Fruit fly (Drosophila melanogaster) whole organism, embryonic: Measurements from ENCODE around the gene CG31821.
A peak's percentile ranks its signal among the peaks of the same experiment; 100 is the strongest.

Source experiments
- Asciz ChIP-seq: fragments of 200-800 bp; sonication (Bioruptor generic); optimal IDR thresholded peaks from 2 replicates; lab custom pipeline; 2017; ENCODE audit warnings: missing biosample characterization, mild to moderate bottlenecking, missing genetic modification characterization, missing genetic modification reagents
- CG1024 ChIP-seq: fragments of 200-800 bp; sonication (Bioruptor generic); IDR thresholded peaks from 2 replicates; pipeline ENCODE4 v1.3.6; 2022; ENCODE audit warnings: missing biosample characterization, missing genetic modification characterization
- CG10274 ChIP-seq: fragments of 200-800 bp; sonication (Bioruptor generic); optimal IDR thresholded peaks from 3 replicates; lab custom pipeline; 2017; ENCODE audit warnings: missing biosample characterization, mild to moderate bottlenecking, missing genetic modification characterization
- CG11093 ChIP-seq: fragments of 200-800 bp; sonication (Bioruptor generic); IDR thresholded peaks from 3 replicates; pipeline ENCODE4 v1.3.6; 2022; ENCODE audit warnings: missing biosample characterization, missing genetic modification characterization
- CG11247 ChIP-seq: fragments of 200-800 bp; sonication (Bioruptor generic); IDR thresholded peaks from 2 replicates; pipeline ENCODE4 v1.3.6; 2022; ENCODE audit warnings: missing biosample characterization, missing genetic modification characterization
- CG1233 ChIP-seq: fragments of 200-800 bp; sonication (Bioruptor generic); optimal IDR thresholded peaks from 4 replicates; lab custom pipeline; 2018; ENCODE audit warnings: missing biosample characterization, mild to moderate bottlenecking, missing genetic modification characterization
- CG13424 ChIP-seq: fragments of 200-800 bp; sonication (Bioruptor generic); optimal IDR thresholded peaks from 2 replicates; lab custom pipeline; 2019; ENCODE audit warnings: missing biosample characterization, mild to moderate bottlenecking, missing genetic modification characterization, moderate library complexity
- CG14014 ChIP-seq: fragments of 200-800 bp; sonication (Bioruptor generic); IDR thresholded peaks from 2 replicates; pipeline ENCODE4 v1.3.6; 2022; ENCODE audit warnings: missing biosample characterization, missing genetic modification characterization
- CG1647 ChIP-seq: fragments of 200-800 bp; sonication (Bioruptor generic); optimal IDR thresholded peaks from 3 replicates; lab custom pipeline; 2016; ENCODE audit warnings: missing biosample characterization, missing genetic modification characterization
- CG16813 ChIP-seq: fragments of 200-800 bp; sonication (Bioruptor generic); IDR thresholded peaks from 3 replicates; pipeline ENCODE4 v1.3.6; 2022; ENCODE audit warnings: missing biosample characterization, missing genetic modification characterization; ENCODE audit not compliant: partially characterized antibody
- CG17802 ChIP-seq: fragments of 200-800 bp; sonication (Bioruptor generic); optimal IDR thresholded peaks from 2 replicates; lab custom pipeline; 2018; ENCODE audit warnings: missing biosample characterization, mild to moderate bottlenecking, missing genetic modification characterization, moderate library complexity
- CG30020 ChIP-seq: fragments of 200-800 bp; optimal IDR thresholded peaks from 2 replicates; lab custom pipeline; 2019; ENCODE audit warnings: missing biosample characterization, mild to moderate bottlenecking, missing genetic modification characterization, moderate library complexity
- CG3065 ChIP-seq: fragments of 200-800 bp; sonication (Bioruptor generic); optimal IDR thresholded peaks from 2 replicates; lab custom pipeline; 2016; ENCODE audit warnings: missing biosample characterization, missing genetic modification characterization
- CG4282 ChIP-seq: fragments of 200-800 bp; sonication (Bioruptor generic); optimal IDR thresholded peaks from 2 replicates; lab custom pipeline; 2016; ENCODE audit warnings: missing biosample characterization, missing genetic modification characterization
- CG4617 ChIP-seq: fragments of 200-800 bp; sonication (Bioruptor generic); optimal IDR thresholded peaks from 3 replicates; lab custom pipeline; 2016; ENCODE audit warnings: missing biosample characterization, missing genetic modification characterization, borderline replicate concordance
- CG6813 ChIP-seq: fragments of 200-800 bp; sonication (Bioruptor generic); optimal IDR thresholded peaks from 2 replicates; lab custom pipeline; 2017; ENCODE audit warnings: missing biosample characterization, missing genetic modification characterization, mild to moderate bottlenecking, moderate library complexity, missing genetic modification reagents
- CG7271 ChIP-seq: fragments of 200-800 bp; sonication (Bioruptor generic); optimal IDR thresholded peaks from 2 replicates; lab custom pipeline; 2018; ENCODE audit warnings: missing biosample characterization, mild to moderate bottlenecking, missing genetic modification characterization, moderate library complexity
- CG9797 ChIP-seq: fragments of 200-800 bp; sonication (Bioruptor generic); optimal IDR thresholded peaks from 3 replicates; lab custom pipeline; 2018; ENCODE audit warnings: missing biosample characterization, mild to moderate bottlenecking, missing genetic modification characterization
- CG9817 ChIP-seq: fragments of 200-800 bp; sonication (Bioruptor generic); optimal IDR thresholded peaks from 2 replicates; lab custom pipeline; 2018; ENCODE audit warnings: missing biosample characterization, mild to moderate bottlenecking, missing genetic modification characterization, moderate library complexity
- CTCF ChIP-seq: fragments of 200-800 bp; sonication (Bioruptor generic); optimal IDR thresholded peaks from 2 replicates; lab custom pipeline; 2017; ENCODE audit warnings: missing biosample characterization, mild to moderate bottlenecking, missing genetic modification characterization, moderate library complexity
- CoRest ChIP-seq: fragments of 200-800 bp; sonication (Bioruptor generic); optimal IDR thresholded peaks from 3 replicates; lab custom pipeline; 2018; ENCODE audit warnings: missing biosample characterization, mild to moderate bottlenecking, missing genetic modification characterization, moderate library complexity
- Fer3 ChIP-seq: fragments of 200-800 bp; sonication (Bioruptor generic); optimal IDR thresholded peaks from 2 replicates; lab custom pipeline; 2018; ENCODE audit warnings: missing biosample characterization, mild to moderate bottlenecking, missing genetic modification characterization, moderate library complexity
- Hey ChIP-seq: fragments of 200-800 bp; sonication (Bioruptor generic); optimal IDR thresholded peaks from 3 replicates; lab custom pipeline; 2018; ENCODE audit warnings: missing biosample characterization, mild to moderate bottlenecking, missing genetic modification characterization
- HmgD ChIP-seq: fragments of 200-800 bp; sonication (Bioruptor generic); optimal IDR thresholded peaks from 3 replicates; lab custom pipeline; 2016; ENCODE audit warnings: missing biosample characterization, missing genetic modification characterization
- Kr ChIP-seq: fragments of 200-800 bp; sonication (Bioruptor generic); optimal IDR thresholded peaks from 2 replicates; lab custom pipeline; 2017; ENCODE audit warnings: missing biosample characterization, mild to moderate bottlenecking, missing genetic modification characterization
- Sox100B ChIP-seq: fragments of 200-800 bp; sonication (Bioruptor generic); optimal IDR thresholded peaks from 3 replicates; lab custom pipeline; 2018; ENCODE audit warnings: missing biosample characterization, mild to moderate bottlenecking, missing genetic modification characterization
- ap ChIP-seq: fragments of 200-800 bp; sonication (Bioruptor generic); IDR thresholded peaks from 2 replicates; pipeline ENCODE4 v1.3.6; 2022; ENCODE audit warnings: missing biosample characterization, missing genetic modification characterization
- ara ChIP-seq: fragments of 200-800 bp; sonication (Bioruptor generic); IDR thresholded peaks from 2 replicates; pipeline ENCODE4 v1.3.6; 2022; ENCODE audit warnings: missing biosample characterization, missing genetic modification characterization
- bbx ChIP-seq: fragments of 200-800 bp; sonication (Bioruptor generic); IDR thresholded peaks from 2 replicates; pipeline ENCODE4 v1.3.6; 2022; ENCODE audit warnings: missing biosample characterization, missing genetic modification characterization; ENCODE audit not compliant: partially characterized antibody
- bigmax ChIP-seq: fragments of 200-800 bp; sonication (Bioruptor generic); optimal IDR thresholded peaks from 2 replicates; lab custom pipeline; 2018; ENCODE audit warnings: missing biosample characterization, mild to moderate bottlenecking, missing genetic modification characterization
- bsh ChIP-seq, 2 experiments: fragments of 200-800 bp; sonication (Bioruptor generic); optimal IDR thresholded peaks; 2 replicates each; lab custom pipeline; 2017 to 2018; ENCODE audit warnings: mild to moderate bottlenecking in 2 of 2, missing biosample characterization in 2 of 2, missing genetic modification characterization in 2 of 2, moderate library complexity in 1 of 2
- cas ChIP-seq: fragments of 200-800 bp; sonication (Bioruptor generic); IDR thresholded peaks from 2 replicates; pipeline ENCODE4 v1.3.6; 2022; ENCODE audit warnings: missing biosample characterization, missing genetic modification characterization
- cg ChIP-seq: fragments of 200-800 bp; sonication (Bioruptor generic); optimal IDR thresholded peaks from 3 replicates; lab custom pipeline; 2019; ENCODE audit warnings: missing biosample characterization, mild to moderate bottlenecking, missing genetic modification characterization, moderate library complexity
- chm ChIP-seq: fragments of 200-800 bp; sonication (Bioruptor generic); IDR thresholded peaks from 2 replicates; pipeline ENCODE4 v1.3.6; 2022; ENCODE audit warnings: missing biosample characterization, missing genetic modification characterization
- ci ChIP-seq: fragments of 200-800 bp; sonication (Bioruptor generic); IDR thresholded peaks from 3 replicates; pipeline ENCODE4 v1.3.6; 2022; ENCODE audit warnings: missing biosample characterization, missing genetic modification characterization
- eve ChIP-seq, 2 experiments: fragments of >200 bp; optimal IDR thresholded peaks; 2 replicates each; lab custom pipeline; 2017; ENCODE audit warnings: missing biosample characterization in 2 of 2, missing genetic modification characterization in 2 of 2
- h ChIP-seq: fragments of >200 bp; optimal IDR thresholded peaks from 2 replicates; lab custom pipeline; 2017
- hbn ChIP-seq: fragments of 200-800 bp; sonication (Bioruptor generic); IDR thresholded peaks from 2 replicates; pipeline ENCODE4 v1.3.6; 2022; ENCODE audit warnings: missing biosample characterization, missing genetic modification characterization; ENCODE audit not compliant: partially characterized antibody
- her ChIP-seq: fragments of 200-800 bp; sonication (Bioruptor generic); optimal IDR thresholded peaks from 2 replicates; lab custom pipeline; 2016; ENCODE audit warnings: missing biosample characterization, missing genetic modification characterization
- odd ChIP-seq: fragments of 200-800 bp; sonication (Bioruptor generic); optimal IDR thresholded peaks from 2 replicates; lab custom pipeline; 2017; ENCODE audit warnings: missing biosample characterization, mild to moderate bottlenecking, missing genetic modification characterization
- prd ChIP-seq, 3 experiments: fragments of >200 bp in 2 of 3; fragments of 200-800 bp in 1 of 3; sonication (Bioruptor generic) in 1 of 3; optimal IDR thresholded peaks in 2 of 3; IDR thresholded peaks in 1 of 3; 2 replicates in 2 of 3; 3 replicates in 1 of 3; pipeline versions ENCODE4 v1.3.6 to Lab custom; 2017 to 2022; ENCODE audit warnings: missing biosample characterization in 1 of 3, missing genetic modification characterization in 1 of 3
- so ChIP-seq: fragments of 200-800 bp; sonication (Bioruptor generic); IDR thresholded peaks from 3 replicates; pipeline ENCODE4 v1.3.6; 2022; ENCODE audit warnings: missing biosample characterization, missing genetic modification characterization
- tin ChIP-seq: fragments of 200-800 bp; sonication (Bioruptor generic); optimal IDR thresholded peaks from 3 replicates; lab custom pipeline; 2016; ENCODE audit warnings: missing biosample characterization, missing genetic modification characterization
- trem ChIP-seq: fragments of 200-800 bp; optimal IDR thresholded peaks from 3 replicates; lab custom pipeline; 2019; ENCODE audit warnings: missing biosample characterization, mild to moderate bottlenecking, missing genetic modification characterization, moderate library complexity
- twi ChIP-seq: fragments of 200-800 bp; optimal IDR thresholded peaks from 2 replicates; lab custom pipeline; 2019; ENCODE audit warnings: missing biosample characterization, mild to moderate bottlenecking, missing genetic modification characterization, moderate library complexity
- unpg ChIP-seq: fragments of 200-800 bp; sonication (Bioruptor generic); optimal IDR thresholded peaks from 3 replicates; lab custom pipeline; 2018; ENCODE audit warnings: missing biosample characterization, mild to moderate bottlenecking, missing genetic modification characterization, moderate library complexity
- wek ChIP-seq: fragments of 200-800 bp; sonication (Bioruptor generic); optimal IDR thresholded peaks from 3 replicates; lab custom pipeline; 2018; ENCODE audit warnings: missing biosample characterization, mild to moderate bottlenecking, missing genetic modification characterization, moderate library complexity
- zen ChIP-seq: fragments of 200-800 bp; sonication (Bioruptor generic); optimal IDR thresholded peaks from 3 replicates; lab custom pipeline; 2018; ENCODE audit warnings: missing biosample characterization, mild to moderate bottlenecking, missing genetic modification characterization, moderate library complexity

CG31821 gene

DNA sequence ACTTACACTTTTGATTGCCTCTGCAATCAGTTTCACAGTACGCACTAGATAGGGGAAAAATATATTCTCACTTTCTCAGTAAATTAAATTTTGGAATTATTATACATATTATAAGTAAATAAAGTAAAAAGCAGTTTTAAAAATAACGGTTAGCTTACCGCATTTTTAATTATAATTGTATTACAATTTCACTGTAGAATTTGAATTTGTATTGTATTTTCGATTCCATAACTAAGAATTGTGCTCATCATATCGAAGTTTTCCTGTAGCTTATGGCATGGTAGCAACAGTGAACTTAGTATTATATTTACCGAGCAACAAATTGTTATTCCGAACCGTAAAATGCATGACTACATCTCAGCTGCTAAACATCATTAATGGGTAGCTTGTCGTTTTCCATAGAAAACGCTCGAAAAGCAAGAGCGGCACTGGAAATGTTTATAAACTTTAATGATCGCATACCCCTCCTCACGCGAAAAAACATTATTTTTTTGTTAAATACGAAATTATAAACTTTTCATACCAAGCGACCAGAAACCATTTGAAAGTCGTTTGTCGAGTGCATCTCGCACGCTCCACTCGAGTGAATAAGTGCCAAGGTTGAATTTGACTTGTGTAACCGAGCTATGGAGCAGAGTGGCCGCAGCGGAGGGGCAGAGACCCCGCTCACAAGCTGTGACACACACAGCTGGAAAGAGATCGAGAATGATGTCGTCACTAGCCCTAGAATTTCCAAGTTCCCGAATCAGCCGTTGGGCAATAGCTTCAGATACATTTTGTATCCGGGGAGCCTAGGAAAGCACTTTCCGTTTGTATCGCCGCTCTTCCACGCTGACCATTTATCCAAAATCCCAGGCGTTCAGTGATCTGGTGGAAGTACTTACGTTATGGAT lies 10.0 kb upstream of the CG31821 start (continued):
- TF ChIP-seq wek (GFP tag; lab: Kevin White, UChicago) (peak; percentile 44), eve (GFP tag; optimal IDR thresholded peaks at IDR 0.05; lab: Kevin White, UChicago) (peak in 1 of 2 experiments; percentile 96), Asciz (GFP tag; lab: Kevin White, UChicago) (peak; percentile 85), HmgD (GFP tag; lab: Kevin White, UChicago) (no peak), CG6813 (GFP tag; lab: Kevin White, UChicago) (peak; percentile 47), CG4282 (GFP tag; lab: Kevin White, UChicago) (no peak), Hey (tag; lab: Kevin White, UChicago) (no peak), CG7271 (tag; lab: Kevin White, UChicago) (peak; percentile 57), CG1024 (GFP tag; lab: Robert Waterston, UW) (peak; percentile 32; the same call in 1 of the 2 replicates), CG11247 (GFP tag; lab: Robert Waterston, UW) (peak; percentile 78), CoRest (tag; lab: Kevin White, UChicago) (peak; percentile 99), prd (optimal IDR thresholded peaks at IDR 0.05; lab: Kevin White, UChicago) (no peak), prd (GFP tag; IDR thresholded peaks at IDR 0.05; lab: Robert Waterston, UW) (peak; percentile 92), CG11093 (peak; percentile 78; the same call in 2 of the 3 replicates), CG4617 (GFP tag; lab: Kevin White, UChicago) (peak; percentile 53), h (lab: Kevin White, UChicago) (no peak), CG3065 (GFP tag; lab: Kevin White, UChicago) (peak; percentile 88), her (peak; percentile 17), bsh (GFP tag; optimal IDR thresholded peaks at IDR 0.05; lab: Kevin White, UChicago) (peak in 1 of 2 experiments; percentile 95), CG1647 (GFP tag; lab: Kevin White, UChicago) (no peak), cg (GFP tag; lab: Kevin White, UChicago) (no peak), CG9817 (tag; lab: Kevin White, UChicago) (peak; percentile 96), Sox100B (GFP tag; lab: Kevin White, UChicago) (peak; percentile 95), tin (GFP tag; lab: Kevin White, UChicago) (peak; percentile 84), CG9797 (GFP tag; lab: Kevin White, UChicago) (peak; percentile 1), Kr (GFP tag; lab: Kevin White, UChicago) (no peak), ap (GFP tag; lab: Robert Waterston, UW) (peak; percentile 79), CG16813 (GFP tag; lab: Robert Waterston, UW) (no peak), chm (GFP tag; lab: Robert Waterston, UW) (no peak), hbn (GFP tag; lab: Robert Waterston, UW) (no peak), trem (tag; lab: Kevin White, UChicago) (peak; percentile 76), Fer3 (tag; lab: Kevin White, UChicago) (peak; percentile 94), ara (GFP tag; lab: Robert Waterston, UW) (peak; percentile 83), CG14014 (GFP tag; lab: Robert Waterston, UW) (peak; percentile 89), bigmax (GFP tag; lab: Kevin White, UChicago) (no peak), unpg (peak; percentile 95), CG17802 (tag; lab: Kevin White, UChicago) (peak; percentile 49), CG1233 (GFP tag; lab: Kevin White, UChicago) (peak; percentile 86), CG30020 (peak; percentile 81), CG10274 (GFP tag; lab: Kevin White, UChicago) (peak; percentile 66), zen (tag; lab: Kevin White, UChicago) (peak; percentile 78), ci (GFP tag; lab: Robert Waterston, UW) (peak; percentile 92), CG13424 (peak; percentile 96), cas (peak; percentile 18; the same call in 1 of the 2 replicates), so (GFP tag; lab: Robert Waterston, UW) (peak; percentile 48; the same call in 2 of the 3 replicates), odd (peak; percentile 93), CTCF (peak; percentile 33), twi (tag; lab: Kevin White, UChicago) (peak; percentile 92), bbx (GFP tag; lab: Robert Waterston, UW) (no peak)
